Fruit fly (Drosophila melanogaster) whole organism, embryonic: Measurements from ENCODE around the gene Cpsf5.
A peak's percentile ranks its signal among the peaks of the same experiment; 100 is the strongest.

Experiments used
- Aef1 ChIP-seq: fragments of 200-800 bp; sonication (Bioruptor generic); IDR thresholded peaks from 3 replicates; pipeline ENCODE4 v1.3.6; 2022; ENCODE audit warnings: missing biosample characterization, missing genetic modification characterization
- Antp ChIP-seq: fragments of 200-800 bp; sonication (Bioruptor generic); optimal IDR thresholded peaks from 3 replicates; lab custom pipeline; 2016; ENCODE audit warnings: missing biosample characterization, missing genetic modification characterization
- Atf-2 ChIP-seq: fragments of 200-800 bp; sonication (Bioruptor generic); optimal IDR thresholded peaks from 2 replicates; lab custom pipeline; 2016; ENCODE audit warnings: missing biosample characterization, missing genetic modification characterization
- Atf6 ChIP-seq: fragments of 200-800 bp; sonication (Bioruptor generic); IDR thresholded peaks from 2 replicates; pipeline ENCODE4 v1.3.6; 2022; ENCODE audit warnings: missing biosample characterization, missing genetic modification characterization
- BEAF-32 ChIP-seq: fragments of 200-800 bp; sonication (Bioruptor generic); optimal IDR thresholded peaks from 3 replicates; lab custom pipeline; 2017; ENCODE audit warnings: missing biosample characterization, missing genetic modification characterization, mild to moderate bottlenecking, moderate library complexity, missing genetic modification reagents
- CG11093 ChIP-seq: fragments of 200-800 bp; sonication (Bioruptor generic); IDR thresholded peaks from 3 replicates; pipeline ENCODE4 v1.3.6; 2022; ENCODE audit warnings: missing biosample characterization, missing genetic modification characterization
- CG11504 ChIP-seq: fragments of 200-800 bp; sonication (Bioruptor generic); optimal IDR thresholded peaks from 3 replicates; lab custom pipeline; 2019; ENCODE audit warnings: missing biosample characterization, mild to moderate bottlenecking, missing genetic modification characterization, moderate library complexity
- CG11560 ChIP-seq: fragments of 200-800 bp; sonication (Bioruptor generic); IDR thresholded peaks from 3 replicates; pipeline ENCODE4 v1.3.6; 2022; ENCODE audit warnings: missing biosample characterization, missing genetic modification characterization
- CG11695 ChIP-seq: fragments of 200-800 bp; sonication (Bioruptor generic); IDR thresholded peaks from 3 replicates; pipeline ENCODE4 v1.3.6; 2022; ENCODE audit warnings: missing biosample characterization, missing genetic modification characterization
- CG11723 ChIP-seq: fragments of 200-800 bp; sonication (Bioruptor generic); optimal IDR thresholded peaks from 2 replicates; lab custom pipeline; 2017; ENCODE audit warnings: missing biosample characterization, mild to moderate bottlenecking, missing genetic modification characterization
- CG14965 ChIP-seq: fragments of 200-800 bp; sonication (Bioruptor generic); optimal IDR thresholded peaks from 2 replicates; lab custom pipeline; 2016; ENCODE audit warnings: missing biosample characterization, missing genetic modification characterization, borderline replicate concordance
- CG16815 ChIP-seq: fragments of 200-800 bp; sonication (Bioruptor generic); optimal IDR thresholded peaks from 3 replicates; lab custom pipeline; 2017; ENCODE audit warnings: missing biosample characterization, mild to moderate bottlenecking, missing genetic modification characterization
- CG16863 ChIP-seq: fragments of 200-800 bp; sonication (Bioruptor generic); optimal IDR thresholded peaks from 3 replicates; lab custom pipeline; 2016; ENCODE audit warnings: missing biosample characterization, missing genetic modification characterization
- CG17186 ChIP-seq: fragments of 200-800 bp; sonication (Bioruptor generic); optimal IDR thresholded peaks from 3 replicates; lab custom pipeline; 2017; ENCODE audit warnings: missing biosample characterization, missing genetic modification reagents, missing genetic modification characterization
- CG31224 ChIP-seq: fragments of 200-800 bp; sonication (Bioruptor generic); IDR thresholded peaks from 2 replicates; pipeline ENCODE4 v1.3.6; 2022; ENCODE audit warnings: missing biosample characterization, missing genetic modification characterization
- CG3281 ChIP-seq: fragments of 200-800 bp; sonication (Bioruptor generic); optimal IDR thresholded peaks from 3 replicates; lab custom pipeline; 2017; ENCODE audit warnings: missing biosample characterization, mild to moderate bottlenecking, missing genetic modification characterization
- CG3726 ChIP-seq: fragments of 200-800 bp; sonication (Bioruptor generic); IDR thresholded peaks from 3 replicates; pipeline ENCODE4, ENCODE4 v1.3.6; 2022; ENCODE audit warnings: missing biosample characterization, missing genetic modification characterization
- CG6683 ChIP-seq: fragments of 200-800 bp; sonication (Bioruptor generic); optimal IDR thresholded peaks from 2 replicates; lab custom pipeline; 2017; ENCODE audit warnings: missing biosample characterization, mild to moderate bottlenecking, missing genetic modification characterization, missing genetic modification reagents
- CG8478 ChIP-seq: fragments of >200 bp; optimal IDR thresholded peaks from 2 replicates; lab custom pipeline; 2018
- Dad ChIP-seq: fragments of 200-800 bp; sonication (Bioruptor generic); optimal IDR thresholded peaks from 3 replicates; lab custom pipeline; 2016; ENCODE audit warnings: missing biosample characterization, missing genetic modification characterization
- Gsc ChIP-seq: fragments of 200-800 bp; sonication (Bioruptor generic); IDR thresholded peaks from 2 replicates; pipeline ENCODE4 v1.3.6; 2022; ENCODE audit warnings: missing biosample characterization, missing genetic modification characterization
- HLHmδ ChIP-seq: fragments of 200-800 bp; sonication (Bioruptor generic); optimal IDR thresholded peaks from 2 replicates; lab custom pipeline; 2018; ENCODE audit warnings: missing biosample characterization, mild to moderate bottlenecking, missing genetic modification characterization, moderate library complexity
- Oaz ChIP-seq: fragments of 200-800 bp; sonication (Bioruptor generic); IDR thresholded peaks from 2 replicates; pipeline ENCODE4 v1.3.6; 2022; ENCODE audit warnings: missing biosample characterization, missing genetic modification characterization
- Spps ChIP-seq: fragments of 200-800 bp; sonication (Bioruptor generic); optimal IDR thresholded peaks from 2 replicates; lab custom pipeline; 2018; ENCODE audit warnings: missing biosample characterization, mild to moderate bottlenecking, missing genetic modification characterization
- Taf1 ChIP-seq: fragments of 200-800 bp; sonication (Bioruptor generic); IDR thresholded peaks from 2 replicates; pipeline ENCODE4 v1.3.6; 2022; ENCODE audit warnings: missing biosample characterization, missing genetic modification characterization
- Usf ChIP-seq: fragments of 200-800 bp; sonication (Bioruptor generic); optimal IDR thresholded peaks from 2 replicates; lab custom pipeline; 2017; ENCODE audit warnings: missing genotype, missing biosample characterization, missing genetic modification characterization
- YL-1 ChIP-seq: fragments of 200-800 bp; sonication (Bioruptor generic); optimal IDR thresholded peaks from 3 replicates; lab custom pipeline; 2017; ENCODE audit warnings: missing biosample characterization, mild to moderate bottlenecking, missing genetic modification characterization
- abd-A ChIP-seq: fragments of 200-800 bp; sonication (Bioruptor generic); optimal IDR thresholded peaks from 3 replicates; lab custom pipeline; 2019; ENCODE audit warnings: missing biosample characterization, mild to moderate bottlenecking, missing genetic modification characterization, moderate library complexity
- ap ChIP-seq: fragments of 200-800 bp; sonication (Bioruptor generic); IDR thresholded peaks from 2 replicates; pipeline ENCODE4 v1.3.6; 2022; ENCODE audit warnings: missing biosample characterization, missing genetic modification characterization
- btn ChIP-seq: fragments of 200-800 bp; sonication (Bioruptor generic); optimal IDR thresholded peaks from 2 replicates; lab custom pipeline; 2016; ENCODE audit warnings: missing biosample characterization, missing genetic modification characterization
- cwo ChIP-seq: fragments of 200-800 bp; sonication (Bioruptor generic); optimal IDR thresholded peaks from 3 replicates; lab custom pipeline; 2017; ENCODE audit warnings: missing biosample characterization, missing genetic modification characterization, mild to moderate bottlenecking, moderate library complexity, missing genetic modification reagents
- disco-r ChIP-seq: fragments of 200-800 bp; sonication (Bioruptor generic); optimal IDR thresholded peaks from 2 replicates; lab custom pipeline; 2016; ENCODE audit warnings: missing biosample characterization, missing genetic modification characterization
- dysf ChIP-seq: fragments of 200-800 bp; sonication (Bioruptor generic); IDR thresholded peaks from 3 replicates; pipeline ENCODE4 v1.3.6; 2022; ENCODE audit warnings: missing biosample characterization, missing genetic modification characterization
- fd102C ChIP-seq: fragments of 200-800 bp; sonication (Bioruptor generic); optimal IDR thresholded peaks from 2 replicates; lab custom pipeline; 2018; ENCODE audit warnings: missing biosample characterization, mild to moderate bottlenecking, missing genetic modification characterization, moderate library complexity
- lola ChIP-seq, 3 experiments: fragments of >200 bp in 2 of 3; fragments of 200-800 bp in 1 of 3; sonication (Bioruptor generic) in 1 of 3; optimal IDR thresholded peaks; 2 replicates each; lab custom pipeline; 2017 to 2019; ENCODE audit warnings: missing biosample characterization in 3 of 3, missing genetic modification characterization in 3 of 3, mild to moderate bottlenecking in 1 of 3, moderate library complexity in 1 of 3
- oc ChIP-seq: fragments of 200-800 bp; sonication (Bioruptor generic); optimal IDR thresholded peaks from 2 replicates; lab custom pipeline; 2018; ENCODE audit warnings: missing biosample characterization, mild to moderate bottlenecking, missing genetic modification characterization, moderate library complexity
- pfk ChIP-seq: fragments of 200-800 bp; sonication (Bioruptor generic); optimal IDR thresholded peaks from 2 replicates; lab custom pipeline; 2018; ENCODE audit warnings: missing biosample characterization, mild to moderate bottlenecking, missing genetic modification characterization, moderate library complexity
- prd ChIP-seq, 3 experiments: fragments of >200 bp in 2 of 3; fragments of 200-800 bp in 1 of 3; sonication (Bioruptor generic) in 1 of 3; optimal IDR thresholded peaks in 2 of 3; IDR thresholded peaks in 1 of 3; 2 replicates in 2 of 3; 3 replicates in 1 of 3; pipeline versions ENCODE4 v1.3.6 to Lab custom; 2017 to 2022; ENCODE audit warnings: missing biosample characterization in 1 of 3, missing genetic modification characterization in 1 of 3
- pum ChIP-seq: fragments of 200-800 bp; sonication (Bioruptor generic); optimal IDR thresholded peaks from 2 replicates; lab custom pipeline; 2016; ENCODE audit warnings: missing biosample characterization, missing genetic modification characterization
- ranshi ChIP-seq: fragments of 200-800 bp; sonication (Bioruptor generic); IDR thresholded peaks from 2 replicates; pipeline ENCODE4 v1.3.6; 2022; ENCODE audit warnings: missing biosample characterization, missing genetic modification characterization
- sc ChIP-seq, 3 experiments: fragments of >200 bp in 2 of 3; fragments of 200-800 bp in 1 of 3; sonication (Bioruptor generic) in 1 of 3; optimal IDR thresholded peaks; 2 replicates in 2 of 3; 3 replicates in 1 of 3; lab custom pipeline; 2017; ENCODE audit warnings: mild to moderate bottlenecking in 1 of 3, missing biosample characterization in 1 of 3, missing genetic modification characterization in 1 of 3, missing genetic modification reagents in 1 of 3
- seq ChIP-seq: fragments of 200-800 bp; sonication (Bioruptor generic); IDR thresholded peaks from 2 replicates; pipeline ENCODE4 v1.3.6; 2022; ENCODE audit warnings: missing biosample characterization, missing genetic modification characterization
- sisA ChIP-seq: fragments of 200-800 bp; sonication (Bioruptor generic); IDR thresholded peaks from 2 replicates; pipeline ENCODE4 v1.3.6; 2022; ENCODE audit warnings: missing biosample characterization, missing genetic modification characterization
- slbo ChIP-seq: fragments of 200-800 bp; sonication (Bioruptor generic); IDR thresholded peaks from 2 replicates; pipeline ENCODE4 v1.3.6; 2022; ENCODE audit warnings: missing biosample characterization, missing genetic modification characterization
- slou ChIP-seq: fragments of 200-800 bp; sonication (Bioruptor generic); optimal IDR thresholded peaks from 3 replicates; lab custom pipeline; 2016; ENCODE audit warnings: missing biosample characterization, missing genetic modification characterization
- tio ChIP-seq: fragments of 200-800 bp; sonication (Bioruptor generic); optimal IDR thresholded peaks from 2 replicates; lab custom pipeline; 2017; ENCODE audit warnings: missing biosample characterization, missing genetic modification characterization, inconsistent platforms
- unc-4 ChIP-seq: fragments of 200-800 bp; sonication (Bioruptor generic); IDR thresholded peaks from 2 replicates; pipeline ENCODE4 v1.3.6; 2022; ENCODE audit warnings: missing biosample characterization, missing genetic modification characterization; ENCODE audit not compliant: partially characterized antibody
- zf30C ChIP-seq: fragments of 200-800 bp; sonication (Bioruptor generic); optimal IDR thresholded peaks from 3 replicates; lab custom pipeline; 2018; ENCODE audit warnings: missing biosample characterization, mild to moderate bottlenecking, missing genetic modification characterization

Cpsf5 gene

dm6 chr3L:9422636-9423419, 12.0 kb downstream of the Cpsf5 start, which contains the start of gene aay (continued):
- TF ChIP-seq Atf6 (GFP tag; lab: Robert Waterston, UW) (peak; percentile 99), CG11560 (tag; lab: Robert Waterston, UW) (peak; percentile 91), CG31224 (GFP tag; lab: Robert Waterston, UW) (peak; percentile 94), btn (GFP tag; lab: Kevin White, UChicago) (peak; percentile 96), ranshi (peak; percentile 98), CG3726 (GFP tag; lab: Robert Waterston, UW) (peak; percentile 98), tio (GFP tag; lab: Kevin White, UChicago) (peak; percentile 97), BEAF-32 (GFP tag; lab: Kevin White, UChicago) (peak; percentile 22), CG11504 (tag; lab: Kevin White, UChicago) (peak; percentile 98), CG16863 (GFP tag; lab: Kevin White, UChicago) (peak; percentile 97), CG17186 (GFP tag; lab: Kevin White, UChicago) (peak; percentile 92), prd (optimal IDR thresholded peaks at IDR 0.05; lab: Kevin White, UChicago) (no peak), prd (GFP tag; IDR thresholded peaks at IDR 0.05; lab: Robert Waterston, UW) (peak; percentile 99), Spps (tag; lab: Kevin White, UChicago) (peak; percentile 98), Oaz (GFP tag; lab: Robert Waterston, UW) (peak; percentile 96), seq (GFP tag; lab: Robert Waterston, UW) (peak; percentile 98), unc-4 (GFP tag; lab: Robert Waterston, UW) (peak; percentile 34; the same call in 1 of the 2 replicates), CG3281 (GFP tag; lab: Kevin White, UChicago) (peak; percentile 98), Usf (GFP tag; lab: Kevin White, UChicago) (peak; percentile 94), ap (GFP tag; lab: Robert Waterston, UW) (peak; percentile 97), CG11695 (peak; percentile 98), slou (GFP tag; lab: Kevin White, UChicago) (peak; percentile 96), slbo (GFP tag; lab: Robert Waterston, UW) (peak; percentile 99), cwo (GFP tag; lab: Kevin White, UChicago) (peak; percentile 97), CG16815 (GFP tag; lab: Kevin White, UChicago) (peak; percentile 98), CG11723 (GFP tag; lab: Kevin White, UChicago) (peak; percentile 97), HLHmδ (GFP tag; lab: Kevin White, UChicago) (no peak), sisA (GFP tag; lab: Robert Waterston, UW) (peak; percentile 98), Aef1 (GFP tag; lab: Robert Waterston, UW) (peak; percentile 98), Gsc (peak; percentile 95), pfk (peak; percentile 50), abd-A (tag; lab: Kevin White, UChicago) (peak; percentile 94), Taf1 (GFP tag; lab: Robert Waterston, UW) (peak; percentile 91), Atf-2 (GFP tag; lab: Kevin White, UChicago) (peak; percentile 96), CG14965 (GFP tag; lab: Kevin White, UChicago) (peak; percentile 81), fd102C (GFP tag; lab: Kevin White, UChicago) (peak; percentile 98), zf30C (GFP tag; lab: Kevin White, UChicago) (peak; percentile 100), Dad (GFP tag; lab: Kevin White, UChicago) (peak; percentile 98), oc (tag; lab: Kevin White, UChicago) (peak; percentile 99), CG11093 (GFP tag; lab: Robert Waterston, UW) (peak; percentile 97), disco-r (GFP tag; lab: Kevin White, UChicago) (peak; percentile 78), CG8478 (lab: Kevin White, UChicago) (no peak), Antp (GFP tag; lab: Kevin White, UChicago) (peak; percentile 91), CG6683 (GFP tag; lab: Kevin White, UChicago) (peak; percentile 97), YL-1 (GFP tag; lab: Kevin White, UChicago) (peak; percentile 97), pum (GFP tag; lab: Kevin White, UChicago) (peak; percentile 96), sc (optimal IDR thresholded peaks at IDR 0.05; lab: Kevin White, UChicago) (no peak), sc (GFP tag; optimal IDR thresholded peaks at IDR 0.05; lab: Kevin White, UChicago) (peak; percentile 98), lola (GFP tag; optimal IDR thresholded peaks at IDR 0.05; lab: Kevin White, UChicago) (peak in 1 of 3 experiments; percentile 99), dysf (peak; percentile 99)
